Fruit fly (Drosophila melanogaster) whole organism, embryonic: ENCODE results near the gene CG43181.
A peak's percentile ranks its signal among the peaks of the same experiment; 100 is the strongest.

Experiments
- Ada2b ChIP-seq: fragments of 200-800 bp; sonication (Bioruptor generic); IDR thresholded peaks from 2 replicates; pipeline ENCODE4 v1.3.6; 2022; ENCODE audit warnings: missing biosample characterization, missing genetic modification characterization
- Bdp1 ChIP-seq: fragments of 200-800 bp; sonication (Bioruptor generic); optimal IDR thresholded peaks from 3 replicates; lab custom pipeline; 2016; ENCODE audit warnings: missing biosample characterization, missing genetic modification characterization
- CG10267 ChIP-seq: fragments of 200-800 bp; sonication (Bioruptor generic); optimal IDR thresholded peaks from 2 replicates; lab custom pipeline; 2018; ENCODE audit warnings: missing biosample characterization, mild to moderate bottlenecking, missing genetic modification characterization, moderate library complexity
- CG11696 ChIP-seq: fragments of 200-800 bp; sonication (Bioruptor generic); IDR thresholded peaks from 2 replicates; pipeline ENCODE4 v1.3.6; 2022; ENCODE audit warnings: missing biosample characterization, missing genetic modification characterization
- CG14710 ChIP-seq: fragments of 200-800 bp; sonication (Bioruptor generic); optimal IDR thresholded peaks from 3 replicates; lab custom pipeline; 2019; ENCODE audit warnings: missing biosample characterization, mild to moderate bottlenecking, missing genetic modification characterization, moderate library complexity
- CG1602 ChIP-seq: fragments of 200-800 bp; sonication (Bioruptor generic); optimal IDR thresholded peaks from 3 replicates; lab custom pipeline; 2016; ENCODE audit warnings: missing biosample characterization, missing genetic modification characterization
- CG2199 ChIP-seq: fragments of 200-800 bp; sonication (Bioruptor generic); IDR thresholded peaks from 3 replicates; pipeline ENCODE4 v1.3.6; 2022; ENCODE audit warnings: missing biosample characterization, missing genetic modification characterization
- CG34422 ChIP-seq: fragments of 200-800 bp; sonication (Bioruptor generic); IDR thresholded peaks from 3 replicates; pipeline ENCODE4 v1.3.6; 2022; ENCODE audit warnings: missing biosample characterization, missing genetic modification characterization
- CG4424 ChIP-seq: fragments of 200-800 bp; sonication (Bioruptor generic); optimal IDR thresholded peaks from 3 replicates; lab custom pipeline; 2016; ENCODE audit warnings: missing biosample characterization, missing genetic modification characterization
- CG4707 ChIP-seq: fragments of 200-800 bp; sonication (Bioruptor generic); optimal IDR thresholded peaks from 2 replicates; lab custom pipeline; 2018; ENCODE audit warnings: missing biosample characterization, mild to moderate bottlenecking, missing genetic modification characterization, moderate library complexity
- CG5953 ChIP-seq: fragments of 200-800 bp; sonication (Bioruptor generic); IDR thresholded peaks from 2 replicates; pipeline ENCODE4 v1.3.6; 2022; ENCODE audit warnings: missing biosample characterization, missing genetic modification characterization
- CG6765 ChIP-seq: fragments of 200-800 bp; sonication (Bioruptor generic); optimal IDR thresholded peaks from 3 replicates; lab custom pipeline; 2017; ENCODE audit warnings: missing biosample characterization, mild to moderate bottlenecking, missing genetic modification characterization
- CG6854 ChIP-seq: fragments of 200-800 bp; sonication (Bioruptor generic); optimal IDR thresholded peaks from 3 replicates; lab custom pipeline; 2017; ENCODE audit warnings: missing biosample characterization, mild to moderate bottlenecking, missing genetic modification characterization
- CG7271 ChIP-seq: fragments of 200-800 bp; sonication (Bioruptor generic); optimal IDR thresholded peaks from 2 replicates; lab custom pipeline; 2018; ENCODE audit warnings: missing biosample characterization, mild to moderate bottlenecking, missing genetic modification characterization, moderate library complexity
- CG7357 ChIP-seq: fragments of 200-800 bp; sonication (Bioruptor generic); IDR thresholded peaks from 3 replicates; pipeline ENCODE4 v1.3.6; 2022; ENCODE audit warnings: missing biosample characterization, missing genetic modification characterization
- CG7556 ChIP-seq: fragments of 200-800 bp; sonication (Bioruptor generic); optimal IDR thresholded peaks from 2 replicates; lab custom pipeline; 2017; ENCODE audit warnings: missing biosample characterization, mild to moderate bottlenecking, missing genetic modification characterization
- CG8765 ChIP-seq: fragments of 200-800 bp; sonication (Bioruptor generic); IDR thresholded peaks from 2 replicates; pipeline ENCODE4 v1.3.6; 2022; ENCODE audit warnings: missing biosample characterization, missing genetic modification characterization
- Dip2 ChIP-seq: fragments of 200-800 bp; sonication (Bioruptor generic); IDR thresholded peaks from 2 replicates; pipeline ENCODE4 v1.3.6; 2022; ENCODE audit warnings: missing biosample characterization, missing genetic modification characterization
- Fer1 ChIP-seq: fragments of 200-800 bp; sonication (Bioruptor generic); optimal IDR thresholded peaks from 2 replicates; lab custom pipeline; 2017; ENCODE audit warnings: missing biosample characterization, mild to moderate bottlenecking, missing genetic modification characterization
- Hr3 ChIP-seq: fragments of 200-800 bp; sonication (Bioruptor generic); optimal IDR thresholded peaks from 3 replicates; lab custom pipeline; 2016; ENCODE audit warnings: missing biosample characterization, missing genetic modification characterization
- MTF-1 ChIP-seq: fragments of 200-800 bp; sonication (Bioruptor generic); optimal IDR thresholded peaks from 2 replicates; lab custom pipeline; 2018; ENCODE audit warnings: missing biosample characterization, mild to moderate bottlenecking, missing genetic modification characterization, borderline replicate concordance
- NC2β ChIP-seq: fragments of 200-800 bp; sonication (Bioruptor generic); optimal IDR thresholded peaks from 2 replicates; lab custom pipeline; 2016; ENCODE audit warnings: missing biosample characterization, missing genetic modification characterization
- Oaz ChIP-seq: fragments of 200-800 bp; sonication (Bioruptor generic); IDR thresholded peaks from 2 replicates; pipeline ENCODE4 v1.3.6; 2022; ENCODE audit warnings: missing biosample characterization, missing genetic modification characterization
- Oli ChIP-seq: fragments of 200-800 bp; sonication (Bioruptor generic); optimal IDR thresholded peaks from 2 replicates; lab custom pipeline; 2018; ENCODE audit warnings: missing biosample characterization, mild to moderate bottlenecking, missing genetic modification characterization, moderate library complexity
- PHDP ChIP-seq: fragments of 200-800 bp; sonication (Bioruptor generic); optimal IDR thresholded peaks from 3 replicates; lab custom pipeline; 2018; ENCODE audit warnings: missing biosample characterization, mild to moderate bottlenecking, missing genetic modification characterization, moderate library complexity
- Sox100B ChIP-seq: fragments of 200-800 bp; sonication (Bioruptor generic); optimal IDR thresholded peaks from 3 replicates; lab custom pipeline; 2018; ENCODE audit warnings: missing biosample characterization, mild to moderate bottlenecking, missing genetic modification characterization
- Ssrp ChIP-seq: fragments of 200-800 bp; sonication (Bioruptor generic); optimal IDR thresholded peaks from 2 replicates; lab custom pipeline; 2018; ENCODE audit warnings: missing biosample characterization, mild to moderate bottlenecking, missing genetic modification characterization, moderate library complexity
- Taf1 ChIP-seq: fragments of 200-800 bp; sonication (Bioruptor generic); IDR thresholded peaks from 2 replicates; pipeline ENCODE4 v1.3.6; 2022; ENCODE audit warnings: missing biosample characterization, missing genetic modification characterization
- Trl ChIP-seq, 3 experiments: fragments of >200 bp in 2 of 3; fragments of 200-800 bp in 1 of 3; sonication (Bioruptor generic) in 1 of 3; optimal IDR thresholded peaks; 2 replicates in 1 of 3; 3 replicates in 2 of 3; lab custom pipeline; 2016 to 2017; ENCODE audit warnings: missing biosample characterization in 1 of 3, missing genetic modification characterization in 1 of 3
- Xrp1 ChIP-seq: fragments of 200-800 bp; sonication (Bioruptor generic); IDR thresholded peaks from 2 replicates; pipeline ENCODE4 v1.3.6; 2022; ENCODE audit warnings: missing biosample characterization, missing genetic modification characterization
- abd-A ChIP-seq: fragments of 200-800 bp; sonication (Bioruptor generic); optimal IDR thresholded peaks from 3 replicates; lab custom pipeline; 2019; ENCODE audit warnings: missing biosample characterization, mild to moderate bottlenecking, missing genetic modification characterization, moderate library complexity
- ash1 ChIP-seq: fragments of 200-800 bp; sonication (Bioruptor generic); optimal IDR thresholded peaks from 2 replicates; lab custom pipeline; 2018; ENCODE audit warnings: missing biosample characterization, mild to moderate bottlenecking, missing genetic modification characterization
- bbx ChIP-seq: fragments of 200-800 bp; sonication (Bioruptor generic); IDR thresholded peaks from 2 replicates; pipeline ENCODE4 v1.3.6; 2022; ENCODE audit warnings: missing biosample characterization, missing genetic modification characterization; ENCODE audit not compliant: partially characterized antibody
- bcd ChIP-seq: fragments of 200-800 bp; sonication (Bioruptor generic); optimal IDR thresholded peaks from 2 replicates; lab custom pipeline; 2017; ENCODE audit warnings: missing biosample characterization, mild to moderate bottlenecking, missing genetic modification characterization
- bsh ChIP-seq, 2 experiments: fragments of 200-800 bp; sonication (Bioruptor generic); optimal IDR thresholded peaks; 2 replicates each; lab custom pipeline; 2017 to 2018; ENCODE audit warnings: mild to moderate bottlenecking in 2 of 2, missing biosample characterization in 2 of 2, missing genetic modification characterization in 2 of 2, moderate library complexity in 1 of 2
- dm ChIP-seq: fragments of 200-800 bp; sonication (Bioruptor generic); optimal IDR thresholded peaks from 3 replicates; lab custom pipeline; 2016; ENCODE audit warnings: missing biosample characterization, missing genetic modification characterization
- dpn ChIP-seq, 2 experiments: fragments of 200-800 bp; sonication (Bioruptor generic); optimal IDR thresholded peaks; 3 replicates each; lab custom pipeline; 2016; ENCODE audit warnings: missing biosample characterization in 2 of 2, missing genetic modification characterization in 2 of 2
- esg ChIP-seq: fragments of 200-800 bp; sonication (Bioruptor generic); conservative IDR thresholded peaks from 2 replicates; pipeline ENCODE4 v1.3.6; 2022; ENCODE audit warnings: missing biosample characterization, missing genetic modification characterization
- gsb ChIP-seq: fragments of 200-800 bp; sonication (Bioruptor generic); IDR thresholded peaks from 2 replicates; pipeline ENCODE4 v1.3.6; 2022; ENCODE audit warnings: missing biosample characterization, missing genetic modification characterization
- h ChIP-seq: fragments of >200 bp; optimal IDR thresholded peaks from 2 replicates; lab custom pipeline; 2017
- oc ChIP-seq: fragments of 200-800 bp; sonication (Bioruptor generic); optimal IDR thresholded peaks from 2 replicates; lab custom pipeline; 2018; ENCODE audit warnings: missing biosample characterization, mild to moderate bottlenecking, missing genetic modification characterization, moderate library complexity
- phol ChIP-seq: fragments of 200-800 bp; sonication (Bioruptor generic); optimal IDR thresholded peaks from 3 replicates; lab custom pipeline; 2018; ENCODE audit warnings: missing biosample characterization, mild to moderate bottlenecking, missing genetic modification characterization, moderate library complexity
- pzg ChIP-seq: fragments of 200-800 bp; sonication (Bioruptor generic); optimal IDR thresholded peaks from 3 replicates; lab custom pipeline; 2018; ENCODE audit warnings: missing biosample characterization, mild to moderate bottlenecking, missing genetic modification characterization, moderate library complexity
- row ChIP-seq: fragments of 200-800 bp; sonication (Bioruptor generic); IDR thresholded peaks from 3 replicates; pipeline ENCODE4 v1.3.6; 2022; ENCODE audit warnings: missing biosample characterization, missing genetic modification characterization
- sim ChIP-seq: fragments of 200-800 bp; sonication (Bioruptor generic); IDR thresholded peaks from 2 replicates; pipeline ENCODE4 v1.3.6; 2022; ENCODE audit warnings: missing biosample characterization, missing genetic modification characterization
- slp2 ChIP-seq: fragments of 200-800 bp; sonication (Bioruptor generic); optimal IDR thresholded peaks from 2 replicates; lab custom pipeline; 2016; ENCODE audit warnings: missing biosample characterization, missing genetic modification characterization
- sna ChIP-seq: fragments of 200-800 bp; sonication (Bioruptor generic); IDR thresholded peaks from 2 replicates; pipeline ENCODE4 v1.3.6; 2022; ENCODE audit warnings: missing biosample characterization, missing genetic modification characterization; ENCODE audit not compliant: partially characterized antibody
- ssp ChIP-seq: fragments of 200-800 bp; sonication (Bioruptor generic); IDR thresholded peaks from 2 replicates; pipeline ENCODE4 v1.3.6; 2022; ENCODE audit warnings: missing biosample characterization, missing genetic modification characterization
- vvl ChIP-seq: fragments of 200-800 bp; sonication (Bioruptor generic); IDR thresholded peaks from 2 replicates; pipeline ENCODE4 v1.3.6; 2022; ENCODE audit warnings: missing biosample characterization, missing genetic modification characterization
- zen2 ChIP-seq: fragments of 200-800 bp; sonication (Bioruptor generic); IDR thresholded peaks from 3 replicates; pipeline ENCODE4 v1.3.6; 2022; ENCODE audit warnings: missing biosample characterization, missing genetic modification characterization; ENCODE audit not compliant: partially characterized antibody

The CG43181 gene

DNA sequence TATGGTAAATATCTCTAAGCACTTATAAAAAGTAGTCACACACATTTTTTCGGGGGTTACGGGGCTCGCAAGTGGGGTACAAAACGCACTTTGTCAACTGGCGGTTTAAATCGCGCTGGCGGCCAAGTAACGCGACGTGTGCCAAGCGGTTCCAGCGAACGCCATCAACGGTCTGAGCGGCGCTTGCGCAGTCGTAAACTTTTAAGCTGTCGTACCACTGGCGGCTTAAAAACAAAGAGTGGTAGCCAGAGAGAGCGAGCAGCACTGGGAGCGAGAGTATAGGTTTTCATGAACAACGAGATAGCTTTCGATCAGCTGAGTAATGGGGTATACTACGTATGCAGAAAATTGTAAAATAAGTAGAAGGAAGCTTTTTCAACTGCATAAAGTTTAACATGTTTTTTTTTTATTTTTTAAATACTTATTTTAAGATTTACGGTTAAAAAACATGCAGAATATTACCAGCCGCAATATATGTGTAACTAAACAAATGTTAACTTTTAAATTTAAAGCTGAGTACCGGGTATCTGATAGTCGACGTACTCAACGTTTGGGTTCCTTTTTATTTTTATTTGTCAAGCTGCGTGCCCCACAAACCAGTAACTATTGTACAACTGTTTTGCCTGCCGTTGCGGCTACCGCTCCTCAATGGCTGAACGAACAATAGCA, 15.6 kb upstream of the CG43181 start (continued):
- no peak for TF ChIP-seq CG34422 (GFP tag; lab: Robert Waterston, UW)
- TF ChIP-seq Ssrp (tag; lab: Kevin White, UChicago), result peak; percentile 7
- TF ChIP-seq pzg (GFP tag; lab: Kevin White, UChicago), result no peak
- no peak for TF ChIP-seq slp2 (GFP tag; lab: Kevin White, UChicago)
- TF ChIP-seq dpn (GFP tag; optimal IDR thresholded peaks at IDR 0.05; lab: Kevin White, UChicago), result peak in 1 of 2 experiments; percentile 5
- no peak for TF ChIP-seq abd-A
- no peak for TF ChIP-seq CG4424 (GFP tag; lab: Kevin White, UChicago)
- TF ChIP-seq phol, result peak; percentile 36
- TF ChIP-seq bsh (GFP tag; optimal IDR thresholded peaks at IDR 0.05; lab: Kevin White, UChicago), result peak in 1 of 2 experiments; percentile 35
- peak; percentile 43 for TF ChIP-seq CG6854 (GFP tag; lab: Kevin White, UChicago)
- TF ChIP-seq zen2 (GFP tag; lab: Robert Waterston, UW), result no peak
- TF ChIP-seq CG7556 (GFP tag; lab: Kevin White, UChicago), result peak; percentile 56
- no peak for TF ChIP-seq bbx
- no peak for TF ChIP-seq CG4707
- peak; percentile 30 to 50 for TF ChIP-seq Trl (optimal IDR thresholded peaks at IDR 0.05; lab: Kevin White, UChicago)
- no peak for TF ChIP-seq Trl (GFP tag; optimal IDR thresholded peaks at IDR 0.05; lab: Kevin White, UChicago)
- no peak for TF ChIP-seq ssp
- 0 out of 3 replicates have a peak, but pooled peaks have one; percentile 12 for TF ChIP-seq CG7357 (GFP tag; lab: Robert Waterston, UW)
- TF ChIP-seq Xrp1 (GFP tag; lab: Robert Waterston, UW), result no peak; the same call in 1 of the 2 replicates
- peak; percentile 27 for TF ChIP-seq CG10267 (tag; lab: Kevin White, UChicago)
- TF ChIP-seq esg (GFP tag; lab: Robert Waterston, UW), result no peak
- no peak for TF ChIP-seq Bdp1 (GFP tag; lab: Kevin White, UChicago)
- no peak for TF ChIP-seq h (lab: Kevin White, UChicago)
- no peak for TF ChIP-seq CG5953 (GFP tag; lab: Robert Waterston, UW)
- TF ChIP-seq Fer1 (GFP tag; lab: Kevin White, UChicago), result peak; percentile 37
- TF ChIP-seq NC2β (GFP tag; lab: Kevin White, UChicago), result no peak
- peak; percentile 3 for TF ChIP-seq bcd (GFP tag; lab: Kevin White, UChicago)
- TF ChIP-seq Ada2b (GFP tag; lab: Robert Waterston, UW), result no peak
- TF ChIP-seq PHDP, result peak; percentile 42
- no peak for TF ChIP-seq Dip2
- no peak for TF ChIP-seq CG1602
- TF ChIP-seq Hr3 (GFP tag; lab: Kevin White, UChicago), result no peak
- no peak for TF ChIP-seq Taf1 (GFP tag; lab: Robert Waterston, UW)
- peak; percentile 45; the same call in 1 of the 2 replicates for TF ChIP-seq vvl
- no peak for TF ChIP-seq ash1 (GFP tag; lab: Kevin White, UChicago)
- TF ChIP-seq sim (GFP tag; lab: Robert Waterston, UW), result no peak
- TF ChIP-seq CG14710 (tag; lab: Kevin White, UChicago), result no peak
- TF ChIP-seq CG2199, result no peak
- peak; percentile 58 for TF ChIP-seq oc (tag; lab: Kevin White, UChicago)
- no peak for TF ChIP-seq CG6765 (GFP tag; lab: Kevin White, UChicago)
- TF ChIP-seq row (GFP tag; lab: Robert Waterston, UW), result peak; percentile 66
- no peak for TF ChIP-seq gsb (GFP tag; lab: Robert Waterston, UW)
- TF ChIP-seq Sox100B (GFP tag; lab: Kevin White, UChicago), result peak; percentile 26
- no peak for TF ChIP-seq MTF-1 (GFP tag; lab: Kevin White, UChicago)
- TF ChIP-seq CG8765 (GFP tag; lab: Robert Waterston, UW), result no peak
- TF ChIP-seq dm, result no peak
- TF ChIP-seq Oli, result peak; percentile 53
- no peak for TF ChIP-seq CG11696 (GFP tag; lab: Robert Waterston, UW)
- TF ChIP-seq Oaz (GFP tag; lab: Robert Waterston, UW), result no peak
- no peak for TF ChIP-seq CG7271 (tag; lab: Kevin White, UChicago)
- TF ChIP-seq sna, result no peak
